Worm (Caenorhabditis elegans) whole organism, L1 larva: ENCODE measurements around the gene Y73F8A.15.

Experiments used
- blmp-1 ChIP-seq: fragments of 150-350 bp; optimal IDR thresholded peaks from 2 replicates; lab custom pipeline; 2014; ENCODE audit warnings: missing biosample characterization, missing genetic modification characterization
- ceh-63 ChIP-seq: fragments of 200-800 bp; sonication (Bioruptor generic); optimal IDR thresholded peaks from 2 replicates; lab custom pipeline; 2018; ENCODE audit warnings: mild to moderate bottlenecking, missing genetic modification characterization, missing compliant biosample characterization
- elt-2 ChIP-seq: sonication (generic microtip); optimal IDR thresholded peaks from 2 replicates; lab custom pipeline; 2016; ENCODE audit warnings: missing genetic modification characterization, mild to moderate bottlenecking, inconsistent platforms, missing compliant biosample characterization, missing genetic modification reagents
- fos-1 ChIP-seq: fragments of 150-350 bp; optimal IDR thresholded peaks from 2 replicates; lab custom pipeline; 2014; ENCODE audit warnings: missing biosample characterization, missing genetic modification characterization

- TF ChIP-seq ceh-63 (GFP tag; lab: Kevin White, UChicago) (no peak), elt-2 (tag; lab: Kevin White, UChicago) (no peak), fos-1 (tag; lab: Kevin White, UChicago) (no peak), blmp-1 (no peak)
Observed at ce11 chrIV:15361884-15362283, 40.5 kb downstream of the Y73F8A.15 start.
